Worm (Caenorhabditis elegans) whole organism, young adult: ENCODE data around the gene spin-4.

ENCODE experiments used
- B0035.1 ChIP-seq: sonication (generic microtip); optimal IDR thresholded peaks from 2 replicates; lab custom pipeline; 2016; ENCODE audit warnings: missing genetic modification characterization, mild to moderate bottlenecking, missing compliant biosample characterization, missing genotype, missing genetic modification reagents
- B0336.3 ChIP-seq: fragments of 200-800 bp; sonication (Bioruptor generic); IDR thresholded peaks from 2 replicates; pipeline ENCODE4 v1.3.6; 2022; ENCODE audit warnings: missing genetic modification characterization, missing compliant biosample characterization
- aptf-2 ChIP-seq: fragments of 200-800 bp; sonication (Bioruptor generic); conservative IDR thresholded peaks from 2 replicates; pipeline ENCODE4 v1.3.6; 2022; ENCODE audit warnings: missing genetic modification reagents, missing genetic modification characterization, missing compliant biosample characterization
- bed-1 ChIP-seq: fragments of 200-800 bp; sonication (Bioruptor generic); IDR thresholded peaks from 2 replicates; pipeline ENCODE4 v1.3.6; 2022; ENCODE audit warnings: missing genetic modification reagents, missing genetic modification characterization, missing compliant biosample characterization
- ccch-3 ChIP-seq: fragments of 200-800 bp; sonication (Bioruptor generic); optimal IDR thresholded peaks from 2 replicates; lab custom pipeline; 2018; ENCODE audit warnings: mild to moderate bottlenecking, missing genetic modification characterization, missing compliant biosample characterization
- ceh-40 ChIP-seq: fragments of 200-800 bp; sonication (Bioruptor generic); IDR thresholded peaks from 2 replicates; pipeline ENCODE4 v1.3.6; 2022; ENCODE audit warnings: missing genetic modification characterization, missing compliant biosample characterization
- ets-4 ChIP-seq: fragments of 200-800 bp; sonication (Bioruptor generic); optimal IDR thresholded peaks from 2 replicates; lab custom pipeline; 2018; ENCODE audit warnings: mild to moderate bottlenecking, missing genetic modification characterization, missing compliant biosample characterization
- fkh-3 ChIP-seq: sonication (generic microtip); optimal IDR thresholded peaks from 2 replicates; lab custom pipeline; 2016; ENCODE audit warnings: mild to moderate bottlenecking, missing genetic modification characterization, missing compliant biosample characterization
- hmg-1.2 ChIP-seq: fragments of 200-800 bp; sonication (Bioruptor generic); IDR thresholded peaks from 2 replicates; pipeline ENCODE4 v1.3.6; 2022; ENCODE audit warnings: missing genetic modification reagents, missing genetic modification characterization, missing compliant biosample characterization
- nfya-1 ChIP-seq: sonication (generic microtip); optimal IDR thresholded peaks from 2 replicates; lab custom pipeline; 2017; ENCODE audit warnings: antibody characterized with exemption, missing compliant biosample characterization, missing genetic modification characterization, borderline replicate concordance; ENCODE audit not compliant: insufficient read depth
- sptf-2 ChIP-seq: fragments of 200-800 bp; sonication (Bioruptor generic); optimal IDR thresholded peaks from 2 replicates; lab custom pipeline; 2018; ENCODE audit warnings: mild to moderate bottlenecking, missing genetic modification characterization, missing compliant biosample characterization
- unc-62 ChIP-seq: fragments of 150-350 bp; optimal IDR thresholded peaks from 2 replicates; lab custom pipeline; 2014; ENCODE audit warnings: missing biosample characterization, missing genetic modification reagents, missing genetic modification characterization

DNA sequence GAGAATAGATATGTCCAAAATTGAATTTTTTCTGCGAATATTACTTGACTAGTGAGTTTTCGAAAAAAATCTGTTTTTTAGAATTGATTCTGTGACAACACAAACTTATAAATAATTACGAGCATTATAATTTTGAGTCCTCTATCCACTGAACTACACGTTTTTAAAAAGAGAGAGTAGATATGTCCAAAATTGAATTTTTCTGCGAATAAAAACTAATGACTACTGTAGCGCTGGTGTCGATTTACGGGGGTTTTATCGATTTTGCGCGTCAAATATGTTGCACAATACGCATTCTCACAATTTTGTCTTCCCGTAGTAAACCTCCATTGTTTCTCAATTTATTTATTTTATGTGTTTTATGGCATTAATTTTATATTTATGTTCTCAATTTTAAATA, 36.2 kb upstream of the spin-4 start:
- TF ChIP-seq fkh-3 (tag; lab: Kevin White, UChicago) (no peak), B0336.3 (GFP tag; lab: Robert Waterston, UW) (no peak), hmg-1.2 (GFP tag; lab: Robert Waterston, UW) (no peak), ceh-40 (GFP tag; lab: Robert Waterston, UW) (no peak), ets-4 (GFP tag; lab: Kevin White, UChicago) (no peak), bed-1 (GFP tag; lab: Robert Waterston, UW) (no peak), B0035.1 (tag; lab: Kevin White, UChicago) (no peak), aptf-2 (GFP tag; lab: Robert Waterston, UW) (no peak), nfya-1 (tag; lab: Kevin White, UChicago) (no peak), sptf-2 (GFP tag; lab: Kevin White, UChicago) (no peak), unc-62 (GFP tag; lab: Kevin White, UChicago) (no peak), ccch-3 (no peak)
